Fruit fly (Drosophila melanogaster): Measurements from ENCODE around the gene Hk.

dm6 chrX:10290761-10291041, 27.4 kb upstream of the Hk start:
- TF ChIP-seq Lim3 (GFP tag; IDR thresholded peaks at IDR 0.05) (no peak), chn (GFP tag; optimal IDR thresholded peaks at IDR 0.05) (no peak)

Measured in whole organism, embryonic.